Worm (Caenorhabditis elegans): Measurements from ENCODE around the gene his-38.
A peak's percentile ranks its signal among the peaks of the same experiment; 100 is the strongest.

his-38 gene

ce11 chrX:7306434-7306833 lies 3.2 kb downstream of the his-38 start (continued):
- TF ChIP-seq mcd-1 (GFP tag; IDR thresholded peaks at IDR 0.05) (peak; percentile 33; the same call in 1 of the 2 replicates), ZK185.1 (tag; optimal IDR thresholded peaks at IDR 0.05; ENCODE audit: poor library complexity, severe bottlenecking) (peak; percentile 37), mxl-1 (tag; optimal IDR thresholded peaks at IDR 0.05) (no peak), die-1 (tag; optimal IDR thresholded peaks at IDR 0.05) (no peak), chd-7 (tag; optimal IDR thresholded peaks at IDR 0.05) (peak; percentile 34), him-1 (tag; optimal IDR thresholded peaks at IDR 0.05) (no peak), ceh-79 (tag; optimal IDR thresholded peaks at IDR 0.05) (no peak), madf-8 (GFP tag; conservative IDR thresholded peaks at IDR 0.05) (no peak), gei-17 (GFP tag; optimal IDR thresholded peaks at IDR 0.05) (peak; percentile 11), unc-62 (GFP tag; optimal IDR thresholded peaks at IDR 0.05) (no peak), snpc-1.3 (tag; optimal IDR thresholded peaks at IDR 0.05; ENCODE audit: insufficient read depth) (no peak), mel-28 (tag; optimal IDR thresholded peaks at IDR 0.05; ENCODE audit: borderline replicate concordance) (no peak), let-607 (tag; optimal IDR thresholded peaks at IDR 0.05) (no peak), ets-4 (GFP tag; optimal IDR thresholded peaks at IDR 0.05) (no peak), ztf-22 (GFP tag; optimal IDR thresholded peaks at IDR 0.05) (no peak), aptf-3 (GFP tag; IDR thresholded peaks at IDR 0.05) (no peak), K12H6.12 (tag; optimal IDR thresholded peaks at IDR 0.05) (peak; percentile 58), B0261.1 (tag; optimal IDR thresholded peaks at IDR 0.05) (no peak), sdz-38 (tag; optimal IDR thresholded peaks at IDR 0.05) (no peak), rcor-1 (GFP tag; IDR thresholded peaks at IDR 0.05) (0 out of 2 replicates have a peak, but pooled peaks have one; percentile 40), snpc-4 (GFP tag; optimal IDR thresholded peaks at IDR 0.05) (no peak), snpc-4 (tag; optimal IDR thresholded peaks at IDR 0.05) (peak in 3 of 4 experiments; percentile 3 to 7 (median 5)), atf-7 (tag; optimal IDR thresholded peaks at IDR 0.05) (no peak), attf-5 (GFP tag; optimal IDR thresholded peaks at IDR 0.05) (no peak), Y67H2A.10 (GFP tag; conservative IDR thresholded peaks at IDR 0.05) (0 out of 2 replicates have a peak, but pooled peaks have one; percentile 31), egrh-3 (GFP tag; IDR thresholded peaks at IDR 0.05) (no peak), Y53F4B.3 (GFP tag; IDR thresholded peaks at IDR 0.05) (no peak), ztf-18 (tag; optimal IDR thresholded peaks at IDR 0.05) (no peak), ztf-6 (GFP tag; IDR thresholded peaks at IDR 0.05) (no peak), dox-1 (GFP tag; IDR thresholded peaks at IDR 0.05) (peak; percentile 48; the same call in 1 of the 2 replicates), B0019.2 (GFP tag; conservative IDR thresholded peaks at IDR 0.05) (no peak), F52B5.7 (tag; optimal IDR thresholded peaks at IDR 0.05) (no peak), attf-6 (GFP tag; IDR thresholded peaks at IDR 0.05) (no peak), ceh-27 (GFP tag; optimal IDR thresholded peaks at IDR 0.05) (peak; percentile 25), sptf-2 (GFP tag; optimal IDR thresholded peaks at IDR 0.05) (no peak), B0336.3 (GFP tag; IDR thresholded peaks at IDR 0.05) (no peak), madf-6 (GFP tag; IDR thresholded peaks at IDR 0.05) (no peak), lin-40 (tag; optimal IDR thresholded peaks at IDR 0.05) (peak; percentile 65), dpff-1 (tag; optimal IDR thresholded peaks at IDR 0.05) (no peak), nfya-1 (tag; optimal IDR thresholded peaks at IDR 0.05; ENCODE audit: borderline replicate concordance, insufficient read depth) (no peak), F10E7.11 (tag; optimal IDR thresholded peaks at IDR 0.05) (no peak)
